Worm (Caenorhabditis elegans) whole organism, L1 larva: Measurements from ENCODE around the gene F37A4.4.

Source experiments
- blmp-1 ChIP-seq: fragments of 150-350 bp; optimal IDR thresholded peaks from 2 replicates; lab custom pipeline; 2014; ENCODE audit warnings: missing biosample characterization, missing genetic modification characterization
- dpl-1 ChIP-seq, 3 experiments: fragments of 150-350 bp in 2 of 3; sonication (generic microtip) in 1 of 3; optimal IDR thresholded peaks; 2 replicates each; lab custom pipeline; 2014 to 2017; ENCODE audit warnings: missing biosample characterization in 3 of 3, missing genetic modification characterization in 3 of 3, missing genetic modification reagents in 3 of 3
- efl-1 ChIP-seq, 4 experiments: fragments of 150-350 bp; optimal IDR thresholded peaks in 3 of 4; peaks in 1 of 4; 1 replicate in 1 of 4; 2 replicates in 3 of 4; lab custom pipeline; 2014; ENCODE audit warnings: missing biosample characterization in 2 of 4, missing genetic modification characterization in 2 of 4, missing genetic modification reagents in 2 of 4
- jun-1 ChIP-seq: fragments of 150-350 bp; optimal IDR thresholded peaks from 2 replicates; lab custom pipeline; 2014; ENCODE audit warnings: missing biosample characterization, missing genetic modification reagents, missing genetic modification characterization
- lir-3 ChIP-seq: sonication (generic microtip); optimal IDR thresholded peaks from 2 replicates; lab custom pipeline; 2016; ENCODE audit warnings: mild to moderate bottlenecking, missing genetic modification characterization, moderate library complexity, missing compliant biosample characterization; ENCODE audit not compliant: poor library complexity
- lsy-2 ChIP-seq, 2 experiments: fragments of 150-350 bp; optimal IDR thresholded peaks; 2 replicates each; lab custom pipeline; 2014; ENCODE audit warnings: missing biosample characterization in 2 of 2, missing genetic modification characterization in 2 of 2
- nhr-12 ChIP-seq: sonication (generic microtip); optimal IDR thresholded peaks from 2 replicates; lab custom pipeline; 2017; ENCODE audit warnings: missing biosample characterization, missing genetic modification characterization
- nhr-28 ChIP-seq: fragments of 150-350 bp; optimal IDR thresholded peaks from 2 replicates; lab custom pipeline; 2014; ENCODE audit warnings: missing biosample characterization, missing genetic modification characterization
- nhr-77 ChIP-seq: fragments of 150-350 bp; optimal IDR thresholded peaks from 2 replicates; lab custom pipeline; 2014; ENCODE audit warnings: missing biosample characterization, missing genetic modification characterization
- rnt-1 ChIP-seq: sonication (generic microtip); optimal IDR thresholded peaks from 2 replicates; lab custom pipeline; 2016; ENCODE audit warnings: mild to moderate bottlenecking, missing genetic modification characterization, moderate library complexity, missing compliant biosample characterization
- snpc-4 ChIP-seq: fragments of 150-350 bp; optimal IDR thresholded peaks from 2 replicates; lab custom pipeline; 2014; ENCODE audit warnings: missing biosample characterization, missing genetic modification characterization
- unc-62 ChIP-seq: fragments of 150-350 bp; optimal IDR thresholded peaks from 2 replicates; lab custom pipeline; 2014; ENCODE audit warnings: missing biosample characterization, missing genetic modification reagents, missing genetic modification characterization

ce11 chrIII:6679323-6679722 lies 34.0 kb upstream of the F37A4.4 start:
- no peak for TF ChIP-seq efl-1 (optimal IDR thresholded peaks at IDR 0.05; lab: Kevin White, UChicago)
- no peak for TF ChIP-seq efl-1 (GFP tag; optimal IDR thresholded peaks at IDR 0.05 in 1 of 2; lab: Kevin White, UChicago)
- no peak for TF ChIP-seq nhr-28 (tag; lab: Kevin White, UChicago)
- TF ChIP-seq rnt-1 (tag; lab: Kevin White, UChicago), result no peak
- no peak for TF ChIP-seq snpc-4 (tag; lab: Kevin White, UChicago)
- no peak for TF ChIP-seq dpl-1 (GFP tag; optimal IDR thresholded peaks at IDR 0.05; lab: Kevin White, UChicago)
- no peak for TF ChIP-seq unc-62 (GFP tag; lab: Kevin White, UChicago)
- no peak for TF ChIP-seq jun-1 (tag; lab: Kevin White, UChicago)
- TF ChIP-seq blmp-1 (tag; lab: Kevin White, UChicago), result no peak
- TF ChIP-seq nhr-77 (tag; lab: Kevin White, UChicago), result no peak
- TF ChIP-seq lir-3 (tag; lab: Kevin White, UChicago), result no peak
- TF ChIP-seq lsy-2 (tag; optimal IDR thresholded peaks at IDR 0.05; lab: Kevin White, UChicago), result no peak
- no peak for TF ChIP-seq nhr-12
